Fruit fly (Drosophila melanogaster) S2 (cell line): ENCODE measurements around the gene kel.

Experiments used
- CG8478 ChIP-seq: fragments of >200 bp; optimal IDR thresholded peaks from 2 replicates; lab custom pipeline; 2018
- CTCF ChIP-seq, 2 experiments: fragments of >200 bp; optimal IDR thresholded peaks; 2 replicates each; lab custom pipeline; 2018

DNA sequence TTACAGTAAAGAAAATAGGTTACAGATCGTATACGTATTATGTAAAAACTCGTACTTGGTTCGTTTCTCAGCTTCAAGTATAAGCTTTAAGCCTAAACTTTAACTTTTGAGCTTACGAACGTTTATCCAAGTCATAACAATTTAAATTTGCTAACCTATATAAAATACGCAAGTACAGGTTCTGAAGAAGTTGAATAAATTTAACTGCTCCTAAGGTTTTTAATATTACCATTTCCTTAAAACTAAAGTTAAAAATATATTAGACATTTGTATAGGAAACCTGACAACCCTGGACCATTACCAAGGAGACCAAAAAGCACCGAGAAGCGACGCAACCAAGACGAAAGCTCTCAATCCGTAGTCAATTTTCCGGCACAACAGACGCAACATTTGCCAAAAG lies 18.2 kb downstream of the kel start, which contains the start of gene CG5758:
- TF ChIP-seq CG8478 (lab: Kevin White, UChicago) (no peak), CTCF (optimal IDR thresholded peaks at IDR 0.05; lab: Kevin White, UChicago) (no peak)
